Worm (Caenorhabditis elegans) whole organism, L4 larva: ENCODE results near the gene dre-1.
A peak's percentile ranks its signal among the peaks of the same experiment; 100 is the strongest.

ENCODE experiments used
- F10B5.3 ChIP-seq: sonication (generic microtip); optimal IDR thresholded peaks from 2 replicates; lab custom pipeline; 2016; ENCODE audit warnings: mild to moderate bottlenecking, missing genetic modification characterization, missing compliant biosample characterization
- F26F4.8 ChIP-seq: fragments of 200-800 bp; sonication (Bioruptor generic); conservative IDR thresholded peaks from 2 replicates; pipeline ENCODE4 v1.3.6; 2022; ENCODE audit warnings: missing genetic modification characterization, missing compliant biosample characterization
- F49E8.2 ChIP-seq: sonication (generic microtip); optimal IDR thresholded peaks from 2 replicates; lab custom pipeline; 2016; ENCODE audit warnings: missing compliant biosample characterization, mild to moderate bottlenecking, missing genetic modification characterization, borderline replicate concordance
- Y75B8A.6 ChIP-seq: fragments of 200-800 bp; sonication (Bioruptor generic); IDR thresholded peaks from 2 replicates; pipeline ENCODE4 v1.3.6; 2022; ENCODE audit warnings: missing genetic modification reagents, missing genetic modification characterization, missing compliant biosample characterization
- ZK546.5 ChIP-seq, 2 experiments: sonication (generic microtip); optimal IDR thresholded peaks; 2 replicates each; lab custom pipeline; 2017; ENCODE audit warnings: missing biosample characterization in 2 of 2, missing genetic modification characterization in 2 of 2
- aha-1 ChIP-seq: fragments of 150-350 bp; peaks from one replicate; lab custom pipeline; 2014; ENCODE audit warnings: missing biosample characterization, missing genetic modification characterization
- ama-1 ChIP-seq: fragments of 150-350 bp; optimal IDR thresholded peaks from 2 replicates; lab custom pipeline; 2014; ENCODE audit warnings: inconsistent platforms, mixed read lengths
- arid-1 ChIP-seq: fragments of 200-800 bp; sonication (Bioruptor generic); conservative IDR thresholded peaks from 2 replicates; pipeline ENCODE4 v1.3.6; 2022; ENCODE audit warnings: missing genetic modification reagents, missing genetic modification characterization, missing compliant biosample characterization
- attf-4 ChIP-seq: sonication (generic microtip); optimal IDR thresholded peaks from 3 replicates; lab custom pipeline; 2017; ENCODE audit warnings: missing biosample characterization, missing genetic modification characterization
- ceh-32 ChIP-seq: sonication (generic microtip); optimal IDR thresholded peaks from 2 replicates; lab custom pipeline; 2016; ENCODE audit warnings: mild to moderate bottlenecking, missing genetic modification characterization, missing compliant biosample characterization; ENCODE audit not compliant: poor library complexity
- ceh-44 ChIP-seq: fragments of 200-800 bp; sonication (Bioruptor generic); IDR thresholded peaks from 2 replicates; pipeline ENCODE4 v1.3.6; 2022; ENCODE audit warnings: missing genetic modification reagents, missing genetic modification characterization, missing compliant biosample characterization
- ces-1 ChIP-seq: fragments of 150-350 bp; sonication (generic microtip); optimal IDR thresholded peaks from 4 replicates; lab custom pipeline; 2014; ENCODE audit warnings: missing biosample characterization, missing genetic modification reagents, missing genetic modification characterization
- daf-12 ChIP-seq: fragments of 150-350 bp; optimal IDR thresholded peaks from 2 replicates; lab custom pipeline; 2014; ENCODE audit warnings: missing biosample characterization, missing genetic modification reagents, missing genetic modification characterization
- daf-16 ChIP-seq, 3 experiments: sonication (generic microtip); optimal IDR thresholded peaks; 2 replicates each; lab custom pipeline; 2016 to 2017; ENCODE audit warnings: missing genetic modification characterization in 3 of 3, missing genetic modification reagents in 3 of 3, mild to moderate bottlenecking in 2 of 3, missing compliant biosample characterization in 2 of 3, missing biosample characterization in 1 of 3, moderate library complexity in 1 of 3
- dpl-1 ChIP-seq: fragments of 150-350 bp; optimal IDR thresholded peaks from 2 replicates; lab custom pipeline; 2014; ENCODE audit warnings: missing biosample characterization, missing genetic modification reagents, missing genetic modification characterization
- dve-1 ChIP-seq: sonication (generic microtip); optimal IDR thresholded peaks from 2 replicates; lab custom pipeline; 2017; ENCODE audit warnings: antibody characterized with exemption, mild to moderate bottlenecking, missing genetic modification characterization, missing compliant biosample characterization; ENCODE audit not compliant: insufficient read depth
- egl-43 ChIP-seq: fragments of 200-800 bp; sonication (Bioruptor generic); IDR thresholded peaks from 2 replicates; pipeline ENCODE4 v1.3.6; 2022; ENCODE audit warnings: missing genetic modification reagents, missing genetic modification characterization, missing compliant biosample characterization
- fkh-10 ChIP-seq: fragments of 150-350 bp; optimal IDR thresholded peaks from 2 replicates; lab custom pipeline; 2014; ENCODE audit warnings: missing biosample characterization, missing genetic modification reagents, missing genetic modification characterization
- fos-1 ChIP-seq: fragments of 150-350 bp; optimal IDR thresholded peaks from 2 replicates; lab custom pipeline; 2014; ENCODE audit warnings: missing biosample characterization, missing genetic modification characterization
- hlh-30 ChIP-seq: sonication (generic microtip); optimal IDR thresholded peaks from 2 replicates; lab custom pipeline; 2017; ENCODE audit warnings: antibody characterized with exemption, mild to moderate bottlenecking, missing genetic modification characterization, missing compliant biosample characterization; ENCODE audit not compliant: insufficient read depth
- lim-7 ChIP-seq: fragments of 200-800 bp; sonication (Bioruptor generic); IDR thresholded peaks from 2 replicates; pipeline ENCODE4 v1.3.6; 2022; ENCODE audit warnings: missing genetic modification characterization, missing compliant biosample characterization
- lin-13 ChIP-seq: fragments of 150-350 bp; optimal IDR thresholded peaks from 2 replicates; lab custom pipeline; 2014; ENCODE audit warnings: missing biosample characterization, missing genetic modification reagents, missing genetic modification characterization
- lin-15B ChIP-seq: fragments of 150-350 bp; sonication (generic microtip); optimal IDR thresholded peaks from 3 replicates; lab custom pipeline; 2014; ENCODE audit warnings: missing biosample characterization, missing genetic modification characterization
- lsy-2 ChIP-seq, 2 experiments: fragments of 150-350 bp in 1 of 2; sonication (generic microtip) in 1 of 2; optimal IDR thresholded peaks; 2 replicates each; lab custom pipeline; 2014 to 2017; ENCODE audit warnings: missing biosample characterization in 2 of 2, missing genetic modification characterization in 2 of 2
- mdl-1 ChIP-seq, 2 experiments: fragments of 150-350 bp in 1 of 2; sonication (generic microtip) in 1 of 2; optimal IDR thresholded peaks; 2 replicates each; lab custom pipeline; 2014 to 2017; ENCODE audit warnings: missing biosample characterization in 2 of 2, missing genetic modification characterization in 2 of 2
- mep-1 ChIP-seq: fragments of 150-350 bp; sonication (generic microtip); optimal IDR thresholded peaks from 3 replicates; lab custom pipeline; 2014; ENCODE audit warnings: missing biosample characterization, missing genetic modification characterization
- mxl-2 ChIP-seq: fragments of 200-800 bp; sonication (Bioruptor generic); conservative IDR thresholded peaks from 2 replicates; pipeline ENCODE4 v1.3.6; 2022; ENCODE audit warnings: missing genetic modification reagents, missing genetic modification characterization, missing compliant biosample characterization
- mxl-3 ChIP-seq: fragments of 200-800 bp; sonication (Bioruptor generic); optimal IDR thresholded peaks from 2 replicates; lab custom pipeline; 2018; ENCODE audit warnings: mild to moderate bottlenecking, missing genetic modification characterization, missing compliant biosample characterization
- nhr-102 ChIP-seq: sonication (generic microtip); optimal IDR thresholded peaks from 2 replicates; lab custom pipeline; 2016; ENCODE audit warnings: mild to moderate bottlenecking, missing genetic modification characterization, moderate library complexity, missing compliant biosample characterization
- nhr-28 ChIP-seq: fragments of 150-350 bp; optimal IDR thresholded peaks from 2 replicates; lab custom pipeline; 2014; ENCODE audit warnings: missing biosample characterization, missing genetic modification characterization
- nhr-48 ChIP-seq: sonication (generic microtip); optimal IDR thresholded peaks from 2 replicates; lab custom pipeline; 2016; ENCODE audit warnings: mild to moderate bottlenecking, missing genetic modification characterization, missing compliant biosample characterization
- nhr-6 ChIP-seq: fragments of 150-350 bp; optimal IDR thresholded peaks from 2 replicates; lab custom pipeline; 2014; ENCODE audit warnings: missing biosample characterization, missing genetic modification characterization
- nhr-77 ChIP-seq: fragments of 150-350 bp; optimal IDR thresholded peaks from 2 replicates; lab custom pipeline; 2014; ENCODE audit warnings: missing biosample characterization, missing genetic modification characterization
- pha-4 ChIP-seq, 2 experiments: fragments of 150-350 bp in 1 of 2; fragments of 200-800 bp in 1 of 2; sonication (Bioruptor generic) in 1 of 2; IDR thresholded peaks in 1 of 2; optimal IDR thresholded peaks in 1 of 2; 2 replicates each; pipeline versions ENCODE4 v1.3.6 to Lab custom; 2014 to 2022; ENCODE audit warnings: missing genetic modification characterization in 2 of 2, missing genetic modification reagents in 2 of 2, missing biosample characterization in 1 of 2, missing compliant biosample characterization in 1 of 2
- pqm-1 ChIP-seq: sonication (generic microtip); optimal IDR thresholded peaks from 2 replicates; lab custom pipeline; 2017; ENCODE audit warnings: missing biosample characterization, missing genetic modification characterization
- rbr-2 ChIP-seq: sonication (generic microtip); optimal IDR thresholded peaks from 2 replicates; lab custom pipeline; 2016; ENCODE audit warnings: missing genotype, missing genetic modification characterization, missing compliant biosample characterization
- saeg-2 ChIP-seq: fragments of 200-800 bp; sonication (Bioruptor generic); IDR thresholded peaks from 2 replicates; pipeline ENCODE4 v1.3.6; 2022; ENCODE audit warnings: missing genetic modification reagents, missing genetic modification characterization, missing compliant biosample characterization
- set-16 ChIP-seq: fragments of 200-800 bp; sonication (Bioruptor generic); IDR thresholded peaks from 2 replicates; pipeline ENCODE4 v1.3.6; 2022; ENCODE audit warnings: missing genetic modification reagents, missing genetic modification characterization, missing compliant biosample characterization
- snpc-1.2 ChIP-seq: fragments of 200-800 bp; sonication (Bioruptor generic); IDR thresholded peaks from 2 replicates; pipeline ENCODE4 v1.3.6; 2022; ENCODE audit warnings: missing genetic modification reagents, missing genetic modification characterization, missing compliant biosample characterization
- spr-3 ChIP-seq: fragments of 200-800 bp; sonication (Bioruptor generic); optimal IDR thresholded peaks from 2 replicates; lab custom pipeline; 2018; ENCODE audit warnings: mild to moderate bottlenecking, missing genetic modification characterization, missing compliant biosample characterization
- tra-1 ChIP-seq: fragments of 200-800 bp; sonication (Bioruptor generic); IDR thresholded peaks from 2 replicates; pipeline ENCODE4 v1.3.6; 2022; ENCODE audit warnings: missing genetic modification reagents, missing genetic modification characterization, missing compliant biosample characterization
- zfp-2 ChIP-seq: sonication (generic microtip); optimal IDR thresholded peaks from 2 replicates; lab custom pipeline; 2016; ENCODE audit warnings: mild to moderate bottlenecking, missing genetic modification characterization, missing compliant biosample characterization
- zfp-3 ChIP-seq: fragments of 200-800 bp; sonication (Bioruptor generic); conservative IDR thresholded peaks from 2 replicates; pipeline ENCODE4 v1.3.6; 2022; ENCODE audit warnings: missing genetic modification reagents, missing genetic modification characterization, missing compliant biosample characterization
- zip-2 ChIP-seq: fragments of 150-350 bp; optimal IDR thresholded peaks from 2 replicates; lab custom pipeline; 2014; ENCODE audit warnings: missing biosample characterization, missing genetic modification characterization
- ztf-11 ChIP-seq: fragments of 150-350 bp; optimal IDR thresholded peaks from 2 replicates; lab custom pipeline; 2014; ENCODE audit warnings: missing biosample characterization, missing genetic modification characterization

dre-1 gene

DNA sequence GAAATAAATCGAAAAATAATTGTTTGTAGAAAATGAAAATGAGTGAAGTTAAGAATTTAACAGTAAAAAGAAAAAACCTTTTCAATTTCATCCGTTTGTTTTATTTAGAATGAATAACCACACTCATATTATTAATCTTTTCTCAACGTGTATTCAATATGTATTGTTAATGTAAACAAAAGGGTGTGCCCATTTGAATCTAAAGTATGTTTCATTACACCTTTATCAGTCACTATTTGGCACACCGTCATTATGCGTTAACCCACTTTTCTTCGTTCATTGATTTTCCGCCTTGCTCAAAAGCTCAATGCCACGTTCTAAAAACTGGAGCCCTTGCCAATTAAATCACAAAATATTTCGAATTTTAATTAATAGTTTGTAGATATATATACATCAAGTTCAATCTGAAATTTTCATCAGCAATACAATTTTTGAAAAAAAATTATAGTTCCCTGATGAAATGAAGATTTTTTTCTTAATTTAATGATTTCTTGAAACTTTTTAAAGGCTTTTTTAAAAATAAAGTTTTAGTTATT lies 19.6 kb upstream of the dre-1 start, which contains the start of gene K04A8.1:
TSS of gene K04A8.1 (plus strand) at position 486 of the 536 bp plus-strand sequence.
- TF ChIP-seq mxl-2 (GFP tag; lab: Robert Waterston, UW): no peak
- TF ChIP-seq snpc-1.2: no peak
- TF ChIP-seq nhr-6: no peak
- TF ChIP-seq tra-1 (GFP tag; lab: Robert Waterston, UW): no peak
- peak; percentile 69 for TF ChIP-seq pqm-1
- no peak for TF ChIP-seq aha-1 (tag; lab: Kevin White, UChicago)
- TF ChIP-seq daf-16 (GFP tag; optimal IDR thresholded peaks at IDR 0.05; lab: Kevin White, UChicago): no peak
- TF ChIP-seq daf-16 (tag; optimal IDR thresholded peaks at IDR 0.05; lab: Kevin White, UChicago): peak; percentile 75
- TF ChIP-seq lin-15B (tag; lab: Kevin White, UChicago): no peak
- TF ChIP-seq fkh-10: no peak
- TF ChIP-seq ZK546.5 (tag; optimal IDR thresholded peaks at IDR 0.05; lab: Kevin White, UChicago): no peak
- TF ChIP-seq hlh-30 (tag; lab: Kevin White, UChicago): no peak
- TF ChIP-seq zfp-3 (GFP tag; lab: Robert Waterston, UW): no peak
- TF ChIP-seq ztf-11 (tag; lab: Kevin White, UChicago): no peak
- no peak for TF ChIP-seq lsy-2 (tag; optimal IDR thresholded peaks at IDR 0.05; lab: Kevin White, UChicago)
- TF ChIP-seq fos-1: no peak
- TF ChIP-seq dve-1: peak; percentile 50
- no peak for TF ChIP-seq F26F4.8 (GFP tag; lab: Robert Waterston, UW)
- peak; percentile 45 for TF ChIP-seq nhr-28 (tag; lab: Kevin White, UChicago)
- no peak for TF ChIP-seq rbr-2 (tag; lab: Kevin White, UChicago)
- TF ChIP-seq Y75B8A.6 (GFP tag; lab: Robert Waterston, UW): no peak

DNA sequence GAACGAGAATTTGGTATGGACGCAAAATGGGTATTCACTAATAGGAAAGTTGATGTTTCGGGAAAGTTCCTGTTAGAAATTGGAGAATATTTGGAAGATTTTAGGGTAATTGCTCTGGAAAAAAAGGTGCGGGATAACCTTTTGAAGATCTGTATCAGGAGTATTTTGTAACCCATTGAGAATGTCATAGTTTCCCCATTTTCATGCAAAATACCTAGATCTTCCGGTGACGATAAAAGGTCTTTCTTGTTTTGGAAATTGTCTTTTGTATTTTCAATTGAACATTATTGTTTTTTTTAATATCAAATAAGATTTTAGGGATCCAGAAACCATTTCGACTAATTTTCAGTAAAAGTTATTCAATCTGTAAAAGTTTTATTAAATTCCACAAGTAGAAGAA lies 15.3 kb upstream of the dre-1 start, which contains the start of gene spp-19:
TSS of gene spp-19 (minus strand) at position 101 of the 400 bp plus-strand sequence.
- no peak for TF ChIP-seq zip-2 (tag; lab: Kevin White, UChicago)
- TF ChIP-seq lsy-2 (tag; optimal IDR thresholded peaks at IDR 0.05; lab: Kevin White, UChicago): no peak
- no peak for TF ChIP-seq spr-3 (GFP tag; lab: Kevin White, UChicago)
- no peak for TF ChIP-seq fos-1
- no peak for TF ChIP-seq egl-43 (GFP tag; lab: Robert Waterston, UW)

DNA sequence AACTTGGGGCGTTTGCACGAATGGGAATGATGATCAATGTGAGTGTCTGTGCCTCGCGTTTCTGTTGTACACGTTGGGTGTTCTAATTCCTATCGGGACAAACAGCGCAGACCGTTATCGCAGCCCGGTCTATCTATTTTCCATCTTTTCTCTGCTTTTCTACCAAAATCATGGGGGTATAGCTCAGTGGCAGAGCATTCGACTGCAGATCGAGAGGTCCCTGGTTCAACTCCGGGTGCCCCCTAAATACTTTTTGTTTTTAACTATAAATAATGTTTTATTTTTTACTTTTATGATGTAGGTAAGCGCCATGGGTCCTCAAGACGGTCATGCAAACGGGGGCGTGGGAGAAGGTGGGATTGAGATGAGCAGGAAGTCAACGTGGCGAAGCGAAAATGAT lies 13.3 kb upstream of the dre-1 start:
- TF ChIP-seq zfp-2 (tag; lab: Kevin White, UChicago) (peak; percentile 30), nhr-48 (tag; lab: Kevin White, UChicago) (peak; percentile 29), mxl-2 (GFP tag; lab: Robert Waterston, UW) (0 out of 2 replicates have a peak, but pooled peaks have one; percentile 42), lim-7 (GFP tag; lab: Robert Waterston, UW) (peak; percentile 96), attf-4 (no peak), saeg-2 (GFP tag; lab: Robert Waterston, UW) (peak; percentile 10; the same call in 1 of the 2 replicates), ceh-32 (no peak), pha-4 (GFP tag; IDR thresholded peaks at IDR 0.05; lab: Robert Waterston, UW) (peak; percentile 83; the same call in 1 of the 2 replicates), pha-4 (tag; optimal IDR thresholded peaks at IDR 0.05; lab: Kevin White, UChicago) (no peak), set-16 (GFP tag; lab: Robert Waterston, UW) (no peak), hlh-30 (tag; lab: Kevin White, UChicago) (no peak), nhr-102 (tag; lab: Kevin White, UChicago) (no peak), mep-1 (tag; lab: Kevin White, UChicago) (no peak), mdl-1 (tag; optimal IDR thresholded peaks at IDR 0.05; lab: Kevin White, UChicago) (no peak), F26F4.8 (GFP tag; lab: Robert Waterston, UW) (peak; percentile 93), lin-13 (GFP tag; lab: Kevin White, UChicago) (no peak), nhr-77 (tag; lab: Kevin White, UChicago) (no peak), mxl-3 (GFP tag; lab: Kevin White, UChicago) (no peak), ZK546.5 (tag; optimal IDR thresholded peaks at IDR 0.05; lab: Kevin White, UChicago) (no peak), F49E8.2 (tag; lab: Kevin White, UChicago) (no peak), ceh-44 (GFP tag; lab: Robert Waterston, UW) (peak; percentile 82; the same call in 1 of the 2 replicates), zfp-3 (GFP tag; lab: Robert Waterston, UW) (0 out of 2 replicates have a peak, but pooled peaks have one; percentile 65), F10B5.3 (tag; lab: Kevin White, UChicago) (no peak), ama-1 (lab: Kevin White, UChicago) (no peak), arid-1 (peak; percentile 78), dpl-1 (no peak), ces-1 (GFP tag; lab: Kevin White, UChicago) (no peak), lin-15B (tag; lab: Kevin White, UChicago) (no peak), spr-3 (GFP tag; lab: Kevin White, UChicago) (peak; percentile 67), daf-12 (tag; lab: Kevin White, UChicago) (no peak)
